Fruit fly (Drosophila melanogaster): ENCODE results near the gene Osi15.

Gene Osi15

DNA sequence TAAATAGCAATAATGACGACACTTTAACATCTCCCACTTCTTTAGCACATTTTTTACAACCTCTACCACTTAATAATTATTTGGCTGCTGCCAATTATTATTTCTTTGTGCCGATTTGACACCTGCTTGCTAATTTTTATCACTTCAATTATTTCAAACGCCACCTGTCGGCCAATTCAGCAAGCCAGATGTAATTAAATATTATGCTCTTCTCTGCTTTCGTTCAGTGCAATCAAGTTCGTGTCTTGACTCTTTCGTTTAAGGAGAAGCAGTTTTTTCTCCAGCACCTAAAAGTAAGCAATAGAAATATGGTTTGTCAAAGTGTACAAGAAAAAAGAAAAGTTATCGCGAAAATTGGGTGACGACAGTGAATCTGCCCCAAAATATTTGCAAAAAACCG, 47.2 kb upstream of the Osi15 start (continued):
- no peak for TF ChIP-seq croc (GFP tag; conservative IDR thresholded peaks at IDR 0.05)
- TF ChIP-seq CG31365 (tag; optimal IDR thresholded peaks at IDR 0.05): no peak
- no peak for TF ChIP-seq Hsf (GFP tag; optimal IDR thresholded peaks at IDR 0.05)
- no peak for TF ChIP-seq danr (GFP tag; IDR thresholded peaks at IDR 0.05)
- TF ChIP-seq zf30C (GFP tag; optimal IDR thresholded peaks at IDR 0.05): peak; percentile 71
- TF ChIP-seq crp (GFP tag; optimal IDR thresholded peaks at IDR 0.05): no peak
- TF ChIP-seq Kr (GFP tag; optimal IDR thresholded peaks at IDR 0.05): no peak
- TF ChIP-seq Six4 (GFP tag; optimal IDR thresholded peaks at IDR 0.05): no peak
- no peak for TF ChIP-seq hbn (GFP tag; IDR thresholded peaks at IDR 0.05; ENCODE audit: partially characterized antibody)
- no peak for TF ChIP-seq ci (GFP tag; IDR thresholded peaks at IDR 0.05)
- TF ChIP-seq toy (GFP tag; IDR thresholded peaks at IDR 0.05): no peak
- no peak for TF ChIP-seq CG9437 (GFP tag; optimal IDR thresholded peaks at IDR 0.05)
- TF ChIP-seq CG11504 (tag; optimal IDR thresholded peaks at IDR 0.05): no peak
- no peak for TF ChIP-seq Dip3 (GFP tag; optimal IDR thresholded peaks at IDR 0.05)
- no peak for TF ChIP-seq Nf-YB (GFP tag; optimal IDR thresholded peaks at IDR 0.05)
- no peak for TF ChIP-seq br (optimal IDR thresholded peaks at IDR 0.05)
- peak; percentile 20 for TF ChIP-seq CG7745 (tag; optimal IDR thresholded peaks at IDR 0.05)
- no peak for TF ChIP-seq CG12219 (GFP tag; optimal IDR thresholded peaks at IDR 0.05)
- TF ChIP-seq CG4707 (GFP tag; optimal IDR thresholded peaks at IDR 0.05): no peak
- no peak for TF ChIP-seq pum (GFP tag; optimal IDR thresholded peaks at IDR 0.05)
- TF ChIP-seq Asciz (GFP tag; optimal IDR thresholded peaks at IDR 0.05): no peak
- TF ChIP-seq Abd-B (GFP tag; optimal IDR thresholded peaks at IDR 0.05): peak; percentile 59
- TF ChIP-seq NC2α (GFP tag; optimal IDR thresholded peaks at IDR 0.05): no peak
- TF ChIP-seq sc (optimal IDR thresholded peaks at IDR 0.05): no peak
- TF ChIP-seq sc (GFP tag; optimal IDR thresholded peaks at IDR 0.05): no peak
- no peak for TF ChIP-seq btn (GFP tag; optimal IDR thresholded peaks at IDR 0.05)
- no peak for TF ChIP-seq Bdp1 (GFP tag; optimal IDR thresholded peaks at IDR 0.05)
- no peak for TF ChIP-seq Ssrp (tag; optimal IDR thresholded peaks at IDR 0.05)
- no peak for TF ChIP-seq CG6765 (GFP tag; optimal IDR thresholded peaks at IDR 0.05)
- no peak for TF ChIP-seq bab2 (GFP tag; optimal IDR thresholded peaks at IDR 0.05)
- TF ChIP-seq CG11247 (GFP tag; IDR thresholded peaks at IDR 0.05): peak; percentile 46
- no peak for TF ChIP-seq Lhr (GFP tag; optimal IDR thresholded peaks at IDR 0.05)
- no peak for TF ChIP-seq Dfd (GFP tag; optimal IDR thresholded peaks at IDR 0.05)
- TF ChIP-seq shn (GFP tag; optimal IDR thresholded peaks at IDR 0.05): no peak
- TF ChIP-seq CG12071 (GFP tag; optimal IDR thresholded peaks at IDR 0.05): no peak
- no peak for TF ChIP-seq HLH4C (GFP tag; IDR thresholded peaks at IDR 0.05; ENCODE audit: partially characterized antibody)
- TF ChIP-seq pb (GFP tag; optimal IDR thresholded peaks at IDR 0.05): no peak
- no peak for TF ChIP-seq CG9609 (GFP tag; optimal IDR thresholded peaks at IDR 0.05)
- TF ChIP-seq CG17385 (GFP tag; optimal IDR thresholded peaks at IDR 0.05): no peak
- no peak for TF ChIP-seq Ptx1 (GFP tag; IDR thresholded peaks at IDR 0.05)
- peak; percentile 22 for TF ChIP-seq pita (GFP tag; optimal IDR thresholded peaks at IDR 0.05)
- TF ChIP-seq zen (tag; optimal IDR thresholded peaks at IDR 0.05): peak; percentile 85
- TF ChIP-seq luna (GFP tag; optimal IDR thresholded peaks at IDR 0.05): no peak
- no peak for TF ChIP-seq gsb-n (tag; optimal IDR thresholded peaks at IDR 0.05)
- TF ChIP-seq Blimp-1 (GFP tag; optimal IDR thresholded peaks at IDR 0.05): peak; percentile 11
- no peak for TF ChIP-seq nau (GFP tag; optimal IDR thresholded peaks at IDR 0.05)
